Worm (Caenorhabditis elegans): ENCODE measurements around the gene R07E5.6.

Gene R07E5.6

ce11 chrIII:4429402-4429801, 30.8 kb downstream of the R07E5.6 start, which contains the start of gene C28A5.6:
TSS of gene C28A5.6 (minus strand) at chrIII:4429502.
- no peak for TF ChIP-seq elt-3 (tag; optimal IDR thresholded peaks at IDR 0.05)
- no peak for TF ChIP-seq lin-13 (tag; optimal IDR thresholded peaks at IDR 0.05)
- TF ChIP-seq mls-2 (tag; optimal IDR thresholded peaks at IDR 0.05) = no peak
- TF ChIP-seq nhr-12 (tag; optimal IDR thresholded peaks at IDR 0.05) = no peak

- TF ChIP-seq ceh-83 (GFP tag; optimal IDR thresholded peaks at IDR 0.05) (no peak), nhr-28 (tag; optimal IDR thresholded peaks at IDR 0.05) (no peak), unc-39 (tag; optimal IDR thresholded peaks at IDR 0.05) (no peak), ceh-39 (tag; optimal IDR thresholded peaks at IDR 0.05) (no peak), unc-62 (GFP tag; optimal IDR thresholded peaks at IDR 0.05) (no peak), mab-5 (tag; optimal IDR thresholded peaks at IDR 0.05) (no peak), elt-3 (tag; optimal IDR thresholded peaks at IDR 0.05) (no peak), mep-1 (tag; optimal IDR thresholded peaks at IDR 0.05) (no peak), pha-4 (tag; optimal IDR thresholded peaks at IDR 0.05) (no peak), M03D4.4 (tag; optimal IDR thresholded peaks at IDR 0.05) (no peak), mls-2 (tag; optimal IDR thresholded peaks at IDR 0.05) (no peak), lin-13 (tag; optimal IDR thresholded peaks at IDR 0.05) (no peak), elt-1 (tag; optimal IDR thresholded peaks at IDR 0.05; ENCODE audit: borderline replicate concordance, insufficient read depth) (no peak)
These were observed 35.8 kb downstream of the R07E5.6 start, which contains the start of gene C28A5.1 for ce11 chrIII:4434294-4434781. TSS of gene C28A5.1 (minus strand) at chrIII:4434344.

DNA sequence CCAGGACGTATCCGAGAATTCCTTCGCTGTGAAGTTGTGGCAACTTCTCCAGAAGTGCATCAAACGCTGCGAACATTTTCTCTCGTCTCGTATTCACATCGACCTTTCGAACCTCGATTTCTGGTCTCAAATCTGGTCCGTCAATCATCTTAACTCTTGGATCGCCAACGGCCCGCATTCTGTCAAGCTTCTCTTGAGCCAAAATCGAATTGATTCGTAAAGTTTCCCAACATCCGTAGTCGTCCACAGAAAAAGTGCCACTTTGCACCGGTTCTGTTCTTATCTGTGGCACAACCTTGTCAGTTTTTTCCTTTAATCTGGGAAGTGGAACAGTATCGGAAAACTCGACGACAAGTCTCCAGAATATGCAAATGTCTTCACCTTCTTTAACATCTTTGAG, 36.7 kb downstream of the R07E5.6 start:
- TF ChIP-seq ham-2 (GFP tag; optimal IDR thresholded peaks at IDR 0.05) (no peak), mls-2 (tag; optimal IDR thresholded peaks at IDR 0.05) (no peak), mab-5 (tag; optimal IDR thresholded peaks at IDR 0.05) (no peak), ztf-11 (tag; optimal IDR thresholded peaks at IDR 0.05) (no peak), nhr-2 (tag; optimal IDR thresholded peaks at IDR 0.05) (no peak), mep-1 (tag; optimal IDR thresholded peaks at IDR 0.05) (no peak)

ce11 chrIII:4439493-4439983, 41.0 kb downstream of the R07E5.6 start, which contains the start of gene C28A5.2:
TSS of gene C28A5.2 (minus strand) at chrIII:4439543.
- TF ChIP-seq ces-1 (GFP tag; optimal IDR thresholded peaks at IDR 0.05) (no peak), ceh-83 (GFP tag; optimal IDR thresholded peaks at IDR 0.05) (no peak), unc-62 (GFP tag; optimal IDR thresholded peaks at IDR 0.05) (no peak), mls-2 (tag; optimal IDR thresholded peaks at IDR 0.05) (no peak), ztf-11 (tag; optimal IDR thresholded peaks at IDR 0.05) (no peak), nhr-28 (tag; optimal IDR thresholded peaks at IDR 0.05) (no peak), nhr-2 (tag; optimal IDR thresholded peaks at IDR 0.05) (no peak), nhr-76 (tag; optimal IDR thresholded peaks at IDR 0.05) (no peak), M03D4.4 (tag; optimal IDR thresholded peaks at IDR 0.05) (no peak), tbx-8 (GFP tag; optimal IDR thresholded peaks at IDR 0.05) (no peak), elt-3 (tag; optimal IDR thresholded peaks at IDR 0.05) (no peak), drap-1 (GFP tag; optimal IDR thresholded peaks at IDR 0.05) (no peak), mab-5 (tag; optimal IDR thresholded peaks at IDR 0.05) (no peak), cnd-1 (tag; optimal IDR thresholded peaks at IDR 0.05) (no peak), nhr-237 (tag; optimal IDR thresholded peaks at IDR 0.05) (no peak), snpc-4 (tag; optimal IDR thresholded peaks at IDR 0.05) (no peak), ceh-43 (GFP tag; optimal IDR thresholded peaks at IDR 0.05) (no peak), ham-2 (GFP tag; optimal IDR thresholded peaks at IDR 0.05) (no peak), blmp-1 (tag; optimal IDR thresholded peaks at IDR 0.05) (no peak), lin-32 (GFP tag; optimal IDR thresholded peaks at IDR 0.05) (no peak)

- no peak for TF ChIP-seq M03D4.4 (tag; optimal IDR thresholded peaks at IDR 0.05)
- no peak for TF ChIP-seq ham-2 (GFP tag; optimal IDR thresholded peaks at IDR 0.05)
- no peak for TF ChIP-seq sptf-1 (tag; optimal IDR thresholded peaks at IDR 0.05)
- TF ChIP-seq lin-13 (tag; optimal IDR thresholded peaks at IDR 0.05) = no peak
- no peak for TF ChIP-seq sem-2 (GFP tag; optimal IDR thresholded peaks at IDR 0.05)
- TF ChIP-seq unc-39 (tag; optimal IDR thresholded peaks at IDR 0.05) = no peak
- no peak for TF ChIP-seq cnd-1 (tag; optimal IDR thresholded peaks at IDR 0.05)
- no peak for TF ChIP-seq elt-1 (tag; optimal IDR thresholded peaks at IDR 0.05; ENCODE audit: borderline replicate concordance, insufficient read depth)
- TF ChIP-seq drap-1 (GFP tag; optimal IDR thresholded peaks at IDR 0.05) = no peak
- TF ChIP-seq nhr-28 (tag; optimal IDR thresholded peaks at IDR 0.05) = no peak
- no peak for TF ChIP-seq unc-62 (GFP tag; optimal IDR thresholded peaks at IDR 0.05)
These were observed 43.2 kb downstream of the R07E5.6 start, which contains the start of gene nex-3 for ce11 chrIII:4441781-4442180. TSS of gene nex-3 (plus strand) at chrIII:4442081.
